Fruit fly (Drosophila melanogaster) whole organism, prepupa: ENCODE measurements around the gene RpL18.
A peak's percentile ranks its signal among the peaks of the same experiment; 100 is the strongest.

Experiments
- Blimp-1 ChIP-seq: fragments of 200-800 bp; sonication (Bioruptor generic); optimal IDR thresholded peaks from 3 replicates; lab custom pipeline; 2017; ENCODE audit warnings: missing biosample characterization, missing genetic modification characterization, mild to moderate bottlenecking, moderate library complexity, missing genetic modification reagents
- CG10669 ChIP-seq: fragments of 200-800 bp; sonication (Bioruptor generic); optimal IDR thresholded peaks from 3 replicates; lab custom pipeline; 2018; ENCODE audit warnings: missing biosample characterization, mild to moderate bottlenecking, missing genetic modification characterization, moderate library complexity
- CG11762 ChIP-seq: fragments of 200-800 bp; sonication (Bioruptor generic); optimal IDR thresholded peaks from 3 replicates; lab custom pipeline; 2016; ENCODE audit warnings: missing biosample characterization, missing genetic modification characterization; ENCODE audit not compliant: insufficient read depth
- CG11902 ChIP-seq: fragments of 200-800 bp; sonication (Bioruptor generic); optimal IDR thresholded peaks from 3 replicates; lab custom pipeline; 2016; ENCODE audit warnings: missing biosample characterization, missing genetic modification characterization
- CG15336 ChIP-seq: fragments of 200-800 bp; sonication (Bioruptor generic); IDR thresholded peaks from 2 replicates; pipeline ENCODE4 v1.3.6; 2022; ENCODE audit warnings: missing biosample characterization, missing genetic modification characterization
- CG1621 ChIP-seq: fragments of 200-800 bp; sonication (Bioruptor generic); optimal IDR thresholded peaks from 3 replicates; lab custom pipeline; 2018; ENCODE audit warnings: missing biosample characterization, mild to moderate bottlenecking, missing genetic modification characterization
- CG16779 ChIP-seq: fragments of 200-800 bp; sonication (Bioruptor generic); optimal IDR thresholded peaks from 3 replicates; lab custom pipeline; 2017; ENCODE audit warnings: missing biosample characterization, mild to moderate bottlenecking, missing genetic modification characterization
- CG3032 ChIP-seq: fragments of 200-800 bp; optimal IDR thresholded peaks from 2 replicates; lab custom pipeline; 2019; ENCODE audit warnings: missing biosample characterization, mild to moderate bottlenecking, missing genetic modification characterization, moderate library complexity
- CG32006 ChIP-seq: fragments of 200-800 bp; sonication (Bioruptor generic); optimal IDR thresholded peaks from 3 replicates; lab custom pipeline; 2017; ENCODE audit warnings: missing biosample characterization, mild to moderate bottlenecking, missing genetic modification characterization
- CG34406 ChIP-seq: fragments of 200-800 bp; sonication (Bioruptor generic); optimal IDR thresholded peaks from 3 replicates; lab custom pipeline; 2016; ENCODE audit warnings: missing biosample characterization, missing genetic modification characterization
- CG3919 ChIP-seq: fragments of 200-800 bp; sonication (Bioruptor generic); optimal IDR thresholded peaks from 3 replicates; lab custom pipeline; 2016; ENCODE audit warnings: missing biosample characterization, missing genetic modification characterization
- CG6163 ChIP-seq: fragments of 200-800 bp; sonication (Bioruptor generic); IDR thresholded peaks from 3 replicates; pipeline ENCODE4 v1.3.6; 2022; ENCODE audit warnings: missing biosample characterization, missing genetic modification characterization
- CG6276 ChIP-seq: fragments of 200-800 bp; sonication (Bioruptor generic); optimal IDR thresholded peaks from 2 replicates; lab custom pipeline; 2017; ENCODE audit warnings: missing biosample characterization, mild to moderate bottlenecking, missing genetic modification characterization
- CG6808 ChIP-seq: fragments of 200-800 bp; sonication (Bioruptor generic); optimal IDR thresholded peaks from 3 replicates; lab custom pipeline; 2017; ENCODE audit warnings: missing biosample characterization, missing genetic modification characterization, mild to moderate bottlenecking, moderate library complexity, missing genetic modification reagents
- CG6854 ChIP-seq: fragments of 200-800 bp; sonication (Bioruptor generic); optimal IDR thresholded peaks from 2 replicates; lab custom pipeline; 2017; ENCODE audit warnings: missing biosample characterization, mild to moderate bottlenecking, missing genetic modification characterization
- CG7368 ChIP-seq: fragments of 200-800 bp; sonication (Bioruptor generic); optimal IDR thresholded peaks from 3 replicates; lab custom pipeline; 2016; ENCODE audit warnings: missing biosample characterization, missing genetic modification characterization
- CG8119 ChIP-seq: fragments of 200-800 bp; sonication (Bioruptor generic); IDR thresholded peaks from 3 replicates; pipeline ENCODE4 v1.3.6; 2022; ENCODE audit warnings: missing biosample characterization, missing genetic modification characterization
- CG8319 ChIP-seq: fragments of 200-800 bp; sonication (Bioruptor generic); optimal IDR thresholded peaks from 3 replicates; lab custom pipeline; 2016; ENCODE audit warnings: missing biosample characterization, missing genetic modification characterization
- CG9139 ChIP-seq: fragments of 200-800 bp; sonication (Bioruptor generic); optimal IDR thresholded peaks from 3 replicates; lab custom pipeline; 2017; ENCODE audit warnings: missing biosample characterization, mild to moderate bottlenecking, missing genetic modification characterization
- Eip75B ChIP-seq: fragments of 200-800 bp; sonication (Bioruptor generic); optimal IDR thresholded peaks from 3 replicates; lab custom pipeline; 2016; ENCODE audit warnings: missing biosample characterization, missing genetic modification characterization
- Eip78C ChIP-seq: fragments of 200-800 bp; sonication (Bioruptor generic); peaks from one replicate; lab custom pipeline; 2016; ENCODE audit warnings: missing biosample characterization, missing genetic modification characterization
- Eip93F ChIP-seq: fragments of 200-800 bp; sonication (Bioruptor generic); optimal IDR thresholded peaks from 2 replicates; lab custom pipeline; 2016; ENCODE audit warnings: missing biosample characterization, mild to moderate bottlenecking, missing genetic modification characterization
- Ets96B ChIP-seq: fragments of 200-800 bp; optimal IDR thresholded peaks from 2 replicates; lab custom pipeline; 2019; ENCODE audit warnings: missing biosample characterization, mild to moderate bottlenecking, missing genetic modification characterization, moderate library complexity
- Gug ChIP-seq: fragments of 200-800 bp; sonication (Bioruptor generic); IDR thresholded peaks from 2 replicates; pipeline ENCODE4 v1.3.6; 2022; ENCODE audit warnings: missing biosample characterization, missing genetic modification characterization
- Hr39 ChIP-seq: fragments of 200-800 bp; sonication (Bioruptor generic); optimal IDR thresholded peaks from 2 replicates; lab custom pipeline; 2016; ENCODE audit warnings: missing biosample characterization, missing genetic modification characterization
- Hr4 ChIP-seq: fragments of 200-800 bp; sonication (Bioruptor generic); optimal IDR thresholded peaks from 3 replicates; lab custom pipeline; 2016; ENCODE audit warnings: missing biosample characterization, missing genetic modification characterization
- Lpt ChIP-seq: fragments of 200-800 bp; sonication (Bioruptor generic); optimal IDR thresholded peaks from 3 replicates; lab custom pipeline; 2016; ENCODE audit warnings: missing biosample characterization, missing genetic modification characterization
- OdsH ChIP-seq: fragments of 200-800 bp; sonication (Bioruptor generic); optimal IDR thresholded peaks from 3 replicates; lab custom pipeline; 2016; ENCODE audit warnings: missing biosample characterization, missing genetic modification characterization
- Smox ChIP-seq: fragments of 200-800 bp; sonication (Bioruptor generic); optimal IDR thresholded peaks from 3 replicates; lab custom pipeline; 2016; ENCODE audit warnings: missing biosample characterization, missing genetic modification characterization
- Sox102F ChIP-seq: fragments of 200-800 bp; sonication (Bioruptor generic); optimal IDR thresholded peaks from 2 replicates; lab custom pipeline; 2016; ENCODE audit warnings: missing biosample characterization, mild to moderate bottlenecking, missing genetic modification characterization
- Sox14 ChIP-seq: fragments of 200-800 bp; sonication (Bioruptor generic); optimal IDR thresholded peaks from 3 replicates; lab custom pipeline; 2016; ENCODE audit warnings: missing biosample characterization, missing genetic modification characterization
- Sox15 ChIP-seq: fragments of 200-800 bp; sonication (Bioruptor generic); optimal IDR thresholded peaks from 3 replicates; lab custom pipeline; 2016; ENCODE audit warnings: missing biosample characterization, missing genetic modification characterization
- acj6 ChIP-seq: fragments of 200-800 bp; sonication (Bioruptor generic); optimal IDR thresholded peaks from 3 replicates; lab custom pipeline; 2016; ENCODE audit warnings: missing biosample characterization, missing genetic modification characterization
- cyc ChIP-seq: fragments of 200-800 bp; sonication (Bioruptor generic); optimal IDR thresholded peaks from 3 replicates; lab custom pipeline; 2016; ENCODE audit warnings: missing biosample characterization, missing genetic modification characterization
- dac ChIP-seq: fragments of 200-800 bp; sonication (Bioruptor generic); optimal IDR thresholded peaks from 2 replicates; lab custom pipeline; 2017; ENCODE audit warnings: missing biosample characterization, mild to moderate bottlenecking, missing genetic modification characterization
- dsx ChIP-seq: fragments of 200-800 bp; optimal IDR thresholded peaks from 3 replicates; lab custom pipeline; 2019; ENCODE audit warnings: missing biosample characterization, mild to moderate bottlenecking, missing genetic modification characterization, moderate library complexity; ENCODE audit not compliant: poor library complexity, severe bottlenecking
- eg ChIP-seq: fragments of 200-800 bp; sonication (Bioruptor generic); IDR thresholded peaks from 3 replicates; pipeline ENCODE4 v1.3.6; 2022; ENCODE audit warnings: missing biosample characterization, missing genetic modification characterization
- fd85E ChIP-seq: fragments of 200-800 bp; sonication (Bioruptor generic); optimal IDR thresholded peaks from 3 replicates; lab custom pipeline; 2016; ENCODE audit warnings: missing biosample characterization, missing genetic modification characterization
- lz ChIP-seq: fragments of 200-800 bp; sonication (Bioruptor generic); optimal IDR thresholded peaks from 3 replicates; lab custom pipeline; 2016; ENCODE audit warnings: missing biosample characterization, missing genetic modification characterization
- net ChIP-seq: fragments of 200-800 bp; sonication (Bioruptor generic); optimal IDR thresholded peaks from 3 replicates; lab custom pipeline; 2016; ENCODE audit warnings: missing biosample characterization, missing genetic modification characterization
- pdm3 ChIP-seq: fragments of 200-800 bp; sonication (Bioruptor generic); optimal IDR thresholded peaks from 3 replicates; lab custom pipeline; 2016; ENCODE audit warnings: missing biosample characterization, missing genetic modification characterization
- salr ChIP-seq, 2 experiments: fragments of 200-800 bp; sonication (Bioruptor generic); optimal IDR thresholded peaks; 3 replicates each; lab custom pipeline; 2016 to 2018; ENCODE audit warnings: missing biosample characterization in 2 of 2, missing genetic modification characterization in 2 of 2, mild to moderate bottlenecking in 1 of 2
- spab ChIP-seq: fragments of 200-800 bp; sonication (Bioruptor generic); optimal IDR thresholded peaks from 2 replicates; lab custom pipeline; 2017; ENCODE audit warnings: missing biosample characterization, mild to moderate bottlenecking, missing genetic modification characterization, missing genetic modification reagents
- ss ChIP-seq, 2 experiments: fragments of 200-800 bp; sonication (Bioruptor generic); optimal IDR thresholded peaks; 2 replicates in 1 of 2; 3 replicates in 1 of 2; lab custom pipeline; 2017 to 2018; ENCODE audit warnings: mild to moderate bottlenecking in 2 of 2, missing biosample characterization in 2 of 2, missing genetic modification characterization in 2 of 2, moderate library complexity in 1 of 2
- svp ChIP-seq: fragments of 200-800 bp; sonication (Bioruptor generic); peaks from one replicate; lab custom pipeline; 2016; ENCODE audit warnings: missing biosample characterization, missing genetic modification characterization
- topi ChIP-seq: fragments of 200-800 bp; sonication (Bioruptor generic); optimal IDR thresholded peaks from 3 replicates; lab custom pipeline; 2016; ENCODE audit warnings: missing biosample characterization, missing genetic modification characterization
- vri ChIP-seq: fragments of 200-800 bp; sonication (Bioruptor generic); optimal IDR thresholded peaks from 3 replicates; lab custom pipeline; 2016; ENCODE audit warnings: missing biosample characterization, mild to moderate bottlenecking, missing genetic modification characterization

The RpL18 gene

dm6 chr3L:7283541-7283940, 42.4 kb upstream of the RpL18 start (continued):
- TF ChIP-seq salr (GFP tag; optimal IDR thresholded peaks at IDR 0.05; lab: Kevin White, UChicago): no peak
- TF ChIP-seq OdsH (GFP tag; lab: Kevin White, UChicago): no peak
- TF ChIP-seq pdm3 (GFP tag; lab: Kevin White, UChicago): no peak
- no peak for TF ChIP-seq CG11902 (GFP tag; lab: Kevin White, UChicago)
- no peak for TF ChIP-seq CG6854
- TF ChIP-seq Sox14 (GFP tag; lab: Kevin White, UChicago): no peak
- no peak for TF ChIP-seq CG3032 (tag; lab: Kevin White, UChicago)
- no peak for TF ChIP-seq Smox (GFP tag; lab: Kevin White, UChicago)
- TF ChIP-seq Eip93F: no peak
- no peak for TF ChIP-seq vri (GFP tag; lab: Kevin White, UChicago)
- no peak for TF ChIP-seq dac (GFP tag; lab: Kevin White, UChicago)
- no peak for TF ChIP-seq lz (GFP tag; lab: Kevin White, UChicago)
- TF ChIP-seq CG10669 (GFP tag; lab: Kevin White, UChicago): no peak
- no peak for TF ChIP-seq CG3919 (GFP tag; lab: Kevin White, UChicago)
- TF ChIP-seq fd85E (GFP tag; lab: Kevin White, UChicago): no peak

dm6 chr3L:7263757-7264516, 22.8 kb upstream of the RpL18 start, which contains the start of gene CG14830:
TSS of gene CG14830 (minus strand) at chr3L:7263920.
- peak; percentile 65 for TF ChIP-seq CG10669 (GFP tag; lab: Kevin White, UChicago)
- peak; percentile 49 for TF ChIP-seq dsx (GFP tag; lab: Kevin White, UChicago)
- TF ChIP-seq net (GFP tag; lab: Kevin White, UChicago): peak; percentile 3
- TF ChIP-seq Lpt (GFP tag; lab: Kevin White, UChicago): peak; percentile 83
- peak; percentile 64 for TF ChIP-seq cyc (GFP tag; lab: Kevin White, UChicago)
- TF ChIP-seq Gug (GFP tag; lab: Robert Waterston, UW): peak; percentile 77
- TF ChIP-seq CG6163 (GFP tag; lab: Robert Waterston, UW): peak; percentile 53
- peak; percentile 66 for TF ChIP-seq CG6808 (GFP tag; lab: Kevin White, UChicago)
- peak; percentile 85 for TF ChIP-seq CG3919 (GFP tag; lab: Kevin White, UChicago)
- no peak for TF ChIP-seq Eip93F
- TF ChIP-seq CG9139 (GFP tag; lab: Kevin White, UChicago): peak; percentile 55
- peak; percentile 49 for TF ChIP-seq CG8119 (GFP tag; lab: Robert Waterston, UW)
- peak; percentile 3 for TF ChIP-seq fd85E (GFP tag; lab: Kevin White, UChicago)
- TF ChIP-seq Sox102F (GFP tag; lab: Kevin White, UChicago): no peak
- no peak for TF ChIP-seq Sox15 (GFP tag; lab: Kevin White, UChicago)
- TF ChIP-seq Hr39 (GFP tag; lab: Kevin White, UChicago): no peak
- peak; percentile 72 for TF ChIP-seq eg (GFP tag; lab: Robert Waterston, UW)
- TF ChIP-seq CG11762: peak; percentile 41
- peak; percentile 30 to 48 for TF ChIP-seq ss (GFP tag; optimal IDR thresholded peaks at IDR 0.05; lab: Kevin White, UChicago)
- TF ChIP-seq CG15336 (GFP tag; lab: Robert Waterston, UW): peak; percentile 11
- TF ChIP-seq Blimp-1 (GFP tag; lab: Kevin White, UChicago): peak; percentile 49
- TF ChIP-seq acj6: no peak
- no peak for TF ChIP-seq Hr4
- peak; percentile 74 for TF ChIP-seq spab (GFP tag; lab: Kevin White, UChicago)
- TF ChIP-seq CG8319 (GFP tag; lab: Kevin White, UChicago): peak; percentile 23
- TF ChIP-seq svp (GFP tag; lab: Kevin White, UChicago): peak; percentile 60
- TF ChIP-seq CG7368: peak; percentile 35
- peak; percentile 18 for TF ChIP-seq CG32006 (GFP tag; lab: Kevin White, UChicago)
- TF ChIP-seq CG34406: no peak
- peak; percentile 15 for TF ChIP-seq CG1621
- no peak for TF ChIP-seq OdsH (GFP tag; lab: Kevin White, UChicago)
- no peak for TF ChIP-seq Eip75B
- TF ChIP-seq Smox (GFP tag; lab: Kevin White, UChicago): peak; percentile 6
- no peak for TF ChIP-seq CG3032 (tag; lab: Kevin White, UChicago)
- TF ChIP-seq CG6276 (GFP tag; lab: Kevin White, UChicago): peak; percentile 81
- peak; percentile 66 for TF ChIP-seq Ets96B (tag; lab: Kevin White, UChicago)
- TF ChIP-seq CG16779 (tag; lab: Kevin White, UChicago): peak; percentile 10
- no peak for TF ChIP-seq dac (GFP tag; lab: Kevin White, UChicago)
- peak; percentile 41 for TF ChIP-seq topi (GFP tag; lab: Kevin White, UChicago)
- TF ChIP-seq CG11902 (GFP tag; lab: Kevin White, UChicago): peak; percentile 32
- peak; percentile 52 for TF ChIP-seq Eip78C (GFP tag; lab: Kevin White, UChicago)
